Comparison of ENCODE assay signal across 2 worm cellular contexts in genomic region chrV:4615802-4616201, ce11.
TF ChIP-seq lines count a peak whose summit lies in the region.

Y61A9LA.10 (minus strand) TSS chrV:4615817.
F54D11.4 (plus strand) TSS chrV:4616151.

TF ChIP-seq in whole organism, L2 larva, 48 proteins besides CTCF, POLR2A, EP300 and RAD21 (continued from another document):
- TF ChIP-seq R02D3.7 (tag; optimal IDR thresholded peaks at IDR 0.05; lab: Kevin White, UChicago) (no peak), ceh-82 (tag; optimal IDR thresholded peaks at IDR 0.05; lab: Kevin White, UChicago) (no peak), nhr-77 (tag; optimal IDR thresholded peaks at IDR 0.05; lab: Kevin White, UChicago) (peak; percentile 22), nhr-23 (tag; optimal IDR thresholded peaks at IDR 0.05; lab: Kevin White, UChicago) (no peak), elt-1 (tag; optimal IDR thresholded peaks at IDR 0.05; lab: Kevin White, UChicago) (no peak), nhr-11 (tag; optimal IDR thresholded peaks at IDR 0.05; lab: Kevin White, UChicago) (no peak), ceh-16 (tag; optimal IDR thresholded peaks at IDR 0.05; lab: Kevin White, UChicago) (no peak), ztf-1 (GFP tag; conservative IDR thresholded peaks at IDR 0.05; lab: Robert Waterston, UW) (no peak), lin-39 (tag; optimal IDR thresholded peaks at IDR 0.05; lab: Kevin White, UChicago) (no peak), nhr-10 (tag; optimal IDR thresholded peaks at IDR 0.05; lab: Kevin White, UChicago) (no peak), blmp-1 (tag; optimal IDR thresholded peaks at IDR 0.05; lab: Kevin White, UChicago; ENCODE audit: insufficient read depth) (no peak), sem-4 (tag; optimal IDR thresholded peaks at IDR 0.05; lab: Kevin White, UChicago) (peak; percentile 2), sma-3 (GFP tag; optimal IDR thresholded peaks at IDR 0.05; lab: Kevin White, UChicago) (no peak), lsy-2 (tag; optimal IDR thresholded peaks at IDR 0.05; lab: Kevin White, UChicago) (peak; percentile 67 to 83), zag-1 (tag; optimal IDR thresholded peaks at IDR 0.05; lab: Kevin White, UChicago) (no peak), alr-1 (tag; optimal IDR thresholded peaks at IDR 0.05; lab: Kevin White, UChicago) (no peak), fos-1 (tag; optimal IDR thresholded peaks at IDR 0.05; lab: Kevin White, UChicago) (peak; percentile 20), ztf-4 (tag; optimal IDR thresholded peaks at IDR 0.05; lab: Kevin White, UChicago) (no peak), egl-27 (tag; optimal IDR thresholded peaks at IDR 0.05; lab: Kevin White, UChicago) (peak; percentile 37), Y55F3AM.14 (GFP tag; optimal IDR thresholded peaks at IDR 0.05; lab: Kevin White, UChicago) (no peak), gmeb-1 (tag; optimal IDR thresholded peaks at IDR 0.05; lab: Kevin White, UChicago) (peak; percentile 71), mbf-1 (tag; optimal IDR thresholded peaks at IDR 0.05; lab: Kevin White, UChicago) (no peak), mab-5 (tag; optimal IDR thresholded peaks at IDR 0.05; lab: Kevin White, UChicago) (no peak), unc-39 (tag; optimal IDR thresholded peaks at IDR 0.05; lab: Kevin White, UChicago) (no peak), ZK546.5 (tag; optimal IDR thresholded peaks at IDR 0.05; lab: Kevin White, UChicago) (no peak)

TF ChIP-seq in whole organism, L4 larva, 104 proteins besides CTCF, POLR2A, EP300 and RAD21 (continued from another document):
- TF ChIP-seq nhr-102 (tag; optimal IDR thresholded peaks at IDR 0.05; lab: Kevin White, UChicago) = peak; percentile 51
- TF ChIP-seq F26F4.8 (GFP tag; conservative IDR thresholded peaks at IDR 0.05; lab: Robert Waterston, UW) = no peak
- no peak for TF ChIP-seq nhr-10 (tag; optimal IDR thresholded peaks at IDR 0.05; lab: Kevin White, UChicago)
- no peak for TF ChIP-seq lin-13 (GFP tag; optimal IDR thresholded peaks at IDR 0.05; lab: Kevin White, UChicago)
- no peak for TF ChIP-seq php-3 (GFP tag; IDR thresholded peaks at IDR 0.05; lab: Robert Waterston, UW)
- no peak for TF ChIP-seq aha-1 (tag; lab: Kevin White, UChicago)
- TF ChIP-seq nhr-6 (tag; optimal IDR thresholded peaks at IDR 0.05; lab: Kevin White, UChicago) = no peak
- TF ChIP-seq hlh-30 (tag; optimal IDR thresholded peaks at IDR 0.05; lab: Kevin White, UChicago; ENCODE audit: insufficient read depth) = peak; percentile 27
- TF ChIP-seq Y48G9A.11 (GFP tag; IDR thresholded peaks at IDR 0.05; lab: Robert Waterston, UW) = no peak
- TF ChIP-seq lin-38 (GFP tag; IDR thresholded peaks at IDR 0.05; lab: Robert Waterston, UW) = peak; percentile 69
- TF ChIP-seq mxl-2 (GFP tag; conservative IDR thresholded peaks at IDR 0.05; lab: Robert Waterston, UW) = no peak
